Worm (Caenorhabditis elegans) whole organism, L3 larva: ENCODE data around the gene srv-26.
A peak's percentile ranks its signal among the peaks of the same experiment; 100 is the strongest.
"Not testable (repeated sequence)": the region's sequence is repeated elsewhere in the genome, so short reads cannot be mapped to it uniquely, and the experiment has no call there.

Experiments
- R02D3.7 ChIP-seq: fragments of 150-350 bp; optimal IDR thresholded peaks from 2 replicates; lab custom pipeline; 2014; ENCODE audit warnings: missing biosample characterization, missing genetic modification characterization
- ZK546.5 ChIP-seq: sonication (generic microtip); optimal IDR thresholded peaks from 2 replicates; lab custom pipeline; 2017; ENCODE audit warnings: missing biosample characterization, missing genetic modification characterization
- aly-2 ChIP-seq: fragments of 150-350 bp; optimal IDR thresholded peaks from 2 replicates; lab custom pipeline; 2014; ENCODE audit warnings: missing biosample characterization, missing genetic modification characterization
- ceh-28 ChIP-seq: fragments of 150-350 bp; optimal IDR thresholded peaks from 2 replicates; lab custom pipeline; 2014; ENCODE audit warnings: missing biosample characterization, missing genetic modification reagents, missing genetic modification characterization
- ceh-82 ChIP-seq: fragments of 150-350 bp; optimal IDR thresholded peaks from 2 replicates; lab custom pipeline; 2014; ENCODE audit warnings: missing biosample characterization, missing genetic modification characterization
- daf-12 ChIP-seq: fragments of 150-350 bp; optimal IDR thresholded peaks from 2 replicates; lab custom pipeline; 2014; ENCODE audit warnings: missing biosample characterization, missing genetic modification reagents, missing genetic modification characterization
- egl-5 ChIP-seq: fragments of 150-350 bp; optimal IDR thresholded peaks from 2 replicates; lab custom pipeline; 2017; ENCODE audit warnings: missing biosample characterization, missing genetic modification reagents, missing genetic modification characterization, inconsistent platforms
- elt-2 ChIP-seq: sonication (generic microtip); optimal IDR thresholded peaks from 2 replicates; lab custom pipeline; 2016; ENCODE audit warnings: missing genetic modification reagents, mild to moderate bottlenecking, missing genetic modification characterization, missing compliant biosample characterization
- eor-1 ChIP-seq, 2 experiments: fragments of 150-350 bp; optimal IDR thresholded peaks; 2 replicates each; lab custom pipeline; 2014 to 2018; ENCODE audit warnings: missing biosample characterization in 2 of 2, missing genetic modification characterization in 2 of 2
- fkh-10 ChIP-seq: sonication (generic microtip); optimal IDR thresholded peaks from 2 replicates; lab custom pipeline; 2017; ENCODE audit warnings: missing biosample characterization, missing genetic modification reagents, missing genetic modification characterization
- fkh-2 ChIP-seq: fragments of 150-350 bp; optimal IDR thresholded peaks from 2 replicates; lab custom pipeline; 2014; ENCODE audit warnings: missing biosample characterization, missing genetic modification reagents, missing genetic modification characterization
- fos-1 ChIP-seq: fragments of 150-350 bp; optimal IDR thresholded peaks from 2 replicates; lab custom pipeline; 2014; ENCODE audit warnings: missing biosample characterization, missing genetic modification characterization
- hmg-11 ChIP-seq: sonication (generic microtip); optimal IDR thresholded peaks from 2 replicates; lab custom pipeline; 2016; ENCODE audit warnings: missing genetic modification characterization, missing compliant biosample characterization
- jun-1 ChIP-seq: fragments of 150-350 bp; optimal IDR thresholded peaks from 2 replicates; lab custom pipeline; 2014; ENCODE audit warnings: missing biosample characterization, missing genetic modification reagents, missing genetic modification characterization
- lin-15B ChIP-seq: fragments of 150-350 bp; optimal IDR thresholded peaks from 2 replicates; lab custom pipeline; 2014; ENCODE audit warnings: missing biosample characterization, missing genetic modification characterization
- lsy-12 ChIP-seq: sonication (generic microtip); optimal IDR thresholded peaks from 2 replicates; lab custom pipeline; 2016; ENCODE audit warnings: mild to moderate bottlenecking, missing genetic modification characterization, missing compliant biosample characterization
- mdl-1 ChIP-seq: fragments of 150-350 bp; optimal IDR thresholded peaks from 2 replicates; lab custom pipeline; 2014; ENCODE audit warnings: missing biosample characterization, missing genetic modification characterization
- nfya-1 ChIP-seq: sonication (generic microtip); optimal IDR thresholded peaks from 2 replicates; lab custom pipeline; 2017; ENCODE audit warnings: missing genetic modification characterization, mild to moderate bottlenecking, missing compliant biosample characterization, antibody characterized with exemption, moderate library complexity; ENCODE audit not compliant: insufficient read depth
- nhr-11 ChIP-seq: fragments of 150-350 bp; optimal IDR thresholded peaks from 2 replicates; lab custom pipeline; 2014; ENCODE audit warnings: missing biosample characterization, missing genetic modification characterization
- nhr-12 ChIP-seq: fragments of 150-350 bp; optimal IDR thresholded peaks from 2 replicates; lab custom pipeline; 2014; ENCODE audit warnings: missing biosample characterization, missing genetic modification characterization
- nhr-23 ChIP-seq: fragments of 150-350 bp; optimal IDR thresholded peaks from 2 replicates; lab custom pipeline; 2014; ENCODE audit warnings: missing biosample characterization, missing genetic modification reagents, missing genetic modification characterization
- nhr-237 ChIP-seq: fragments of 150-350 bp; optimal IDR thresholded peaks from 2 replicates; lab custom pipeline; 2014; ENCODE audit warnings: missing biosample characterization, missing genetic modification characterization
- nhr-25 ChIP-seq: sonication (generic microtip); optimal IDR thresholded peaks from 2 replicates; lab custom pipeline; 2017; ENCODE audit warnings: missing biosample characterization, missing genetic modification characterization
- nhr-28 ChIP-seq: fragments of 150-350 bp; optimal IDR thresholded peaks from 2 replicates; lab custom pipeline; 2014; ENCODE audit warnings: missing biosample characterization, missing genetic modification characterization
- nhr-43 ChIP-seq: sonication (generic microtip); optimal IDR thresholded peaks from 2 replicates; lab custom pipeline; 2016; ENCODE audit warnings: mild to moderate bottlenecking, missing genetic modification characterization, missing compliant biosample characterization; ENCODE audit not compliant: poor library complexity, severe bottlenecking
- nhr-67 ChIP-seq: fragments of 150-350 bp; optimal IDR thresholded peaks from 2 replicates; lab custom pipeline; 2014; ENCODE audit warnings: missing biosample characterization, missing genetic modification characterization
- pha-4 ChIP-seq: fragments of 150-350 bp; optimal IDR thresholded peaks from 2 replicates; lab custom pipeline; 2014; ENCODE audit warnings: missing biosample characterization, missing genetic modification reagents, missing genetic modification characterization
- pqm-1 ChIP-seq: fragments of 150-350 bp; optimal IDR thresholded peaks from 2 replicates; lab custom pipeline; 2017; ENCODE audit warnings: missing biosample characterization, missing genetic modification characterization, inconsistent platforms
- sea-2 ChIP-seq: fragments of 150-350 bp; sonication (generic microtip); optimal IDR thresholded peaks from 4 replicates; lab custom pipeline; 2014; ENCODE audit warnings: missing biosample characterization, missing genetic modification reagents, missing genetic modification characterization
- skn-1 ChIP-seq: fragments of 150-350 bp; optimal IDR thresholded peaks from 2 replicates; lab custom pipeline; 2014; ENCODE audit warnings: missing biosample characterization, missing genetic modification characterization
- snpc-4 ChIP-seq: fragments of 150-350 bp; optimal IDR thresholded peaks from 2 replicates; lab custom pipeline; 2014; ENCODE audit warnings: missing biosample characterization, missing genetic modification characterization
- tbx-2 ChIP-seq: sonication (generic microtip); optimal IDR thresholded peaks from 2 replicates; lab custom pipeline; 2016; ENCODE audit warnings: mild to moderate bottlenecking, missing genetic modification characterization, missing compliant biosample characterization
- unc-39 ChIP-seq: sonication (generic microtip); optimal IDR thresholded peaks from 4 replicates; lab custom pipeline; 2017; ENCODE audit warnings: missing biosample characterization, missing genetic modification characterization
- zag-1 ChIP-seq: fragments of 150-350 bp; optimal IDR thresholded peaks from 2 replicates; lab custom pipeline; 2014; ENCODE audit warnings: missing biosample characterization, missing genetic modification characterization
- ztf-4 ChIP-seq: fragments of 150-350 bp; optimal IDR thresholded peaks from 2 replicates; lab custom pipeline; 2014; ENCODE audit warnings: missing biosample characterization, missing genetic modification characterization

The srv-26 gene

DNA sequence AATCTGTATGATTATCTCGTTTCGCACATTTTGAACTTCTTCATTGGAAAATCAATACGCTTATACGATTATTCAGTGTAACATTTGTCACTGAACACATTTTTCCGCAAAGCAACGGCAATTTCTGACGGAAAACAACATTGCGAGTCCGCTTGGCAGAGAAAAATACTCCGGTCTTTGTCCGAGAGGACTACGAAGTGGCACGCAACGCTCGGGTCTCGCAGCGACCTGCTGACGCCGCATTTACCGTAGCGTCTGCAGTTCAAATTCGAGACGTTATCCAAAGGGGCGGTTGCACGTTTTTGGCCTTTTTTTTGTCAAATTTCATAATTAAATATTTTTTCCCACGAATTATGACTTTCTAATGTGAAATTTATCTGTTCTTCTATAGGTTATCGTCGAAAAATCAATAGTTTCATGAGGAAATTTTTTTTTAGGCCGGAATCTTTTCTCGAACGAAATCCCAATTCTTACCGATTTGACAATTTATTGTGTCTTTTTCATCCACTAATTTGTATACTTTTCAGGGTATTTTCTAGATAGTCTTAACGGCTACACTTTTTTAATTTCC lies 22.1 kb upstream of the srv-26 start, which contains the start of gene sqd-1 (continued):
- peak; percentile 57 for TF ChIP-seq zag-1
- peak; percentile 83 for TF ChIP-seq ceh-82 (tag; lab: Kevin White, UChicago)
- TF ChIP-seq hmg-11: peak; percentile 92
- TF ChIP-seq nhr-11 (tag; lab: Kevin White, UChicago): peak; percentile 78
- TF ChIP-seq nhr-28 (tag; lab: Kevin White, UChicago): no peak
- peak; percentile 96 for TF ChIP-seq nhr-43 (tag; lab: Kevin White, UChicago)
- peak; percentile 73 for TF ChIP-seq skn-1 (tag; lab: Kevin White, UChicago)
- no peak for TF ChIP-seq nhr-12 (tag; lab: Kevin White, UChicago)
- TF ChIP-seq egl-5: peak; percentile 96
- TF ChIP-seq fkh-2 (tag; lab: Kevin White, UChicago): no peak

DNA sequence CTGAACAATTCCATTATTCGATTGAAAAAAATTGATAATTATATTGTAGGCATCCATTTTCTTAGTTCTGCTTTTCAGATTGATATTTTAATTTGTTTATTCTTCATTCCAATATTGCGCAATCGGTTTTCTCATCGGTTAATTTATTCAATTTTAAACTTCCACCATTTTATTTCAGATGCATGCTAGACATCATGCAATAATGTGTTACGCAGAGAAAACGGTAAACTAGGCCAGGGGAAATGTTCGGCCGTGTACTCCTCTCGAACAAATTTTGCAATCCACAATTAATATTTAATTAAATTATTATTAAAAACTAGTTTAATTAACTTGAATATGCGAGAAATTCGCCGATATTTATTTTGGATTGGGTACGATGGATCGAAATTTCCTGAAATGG lies 20.0 kb upstream of the srv-26 start, which contains the start of gene Y73B6BL.29:
TSS of gene Y73B6BL.29 (plus strand) at position 263 of the 400 bp plus-strand sequence.
- no peak for TF ChIP-seq aly-2
- TF ChIP-seq skn-1 (tag; lab: Kevin White, UChicago): peak; percentile 85
- TF ChIP-seq tbx-2: peak; percentile 81
- TF ChIP-seq hmg-11: peak; percentile 51
- peak; percentile 84 for TF ChIP-seq lsy-12
- peak; percentile 89 for TF ChIP-seq nfya-1 (tag; lab: Kevin White, UChicago)
- peak; percentile 32 for TF ChIP-seq ceh-82 (tag; lab: Kevin White, UChicago)
- TF ChIP-seq egl-5: peak; percentile 21
- no peak for TF ChIP-seq sea-2
- peak; percentile 15 for TF ChIP-seq pqm-1 (tag; lab: Kevin White, UChicago)
- peak; percentile 12 for TF ChIP-seq mdl-1 (tag; lab: Kevin White, UChicago)
- peak; percentile 95 for TF ChIP-seq nhr-43 (tag; lab: Kevin White, UChicago)
- peak; percentile 87 for TF ChIP-seq lin-15B (tag; lab: Kevin White, UChicago)
- peak; percentile 87 for TF ChIP-seq fkh-10 (GFP tag; lab: Kevin White, UChicago)
- TF ChIP-seq ZK546.5 (tag; lab: Kevin White, UChicago): peak; percentile 63
- peak; percentile 67 for TF ChIP-seq ceh-28 (tag; lab: Kevin White, UChicago)
- peak in 1 of 2 experiments; percentile 55 for TF ChIP-seq eor-1 (tag; optimal IDR thresholded peaks at IDR 0.05; lab: Kevin White, UChicago)
- TF ChIP-seq ztf-4 (tag; lab: Kevin White, UChicago): no peak
- TF ChIP-seq pha-4: peak; percentile 93
- TF ChIP-seq R02D3.7 (tag; lab: Kevin White, UChicago): peak; percentile 88
- no peak for TF ChIP-seq unc-39 (tag; lab: Kevin White, UChicago)
- peak; percentile 56 for TF ChIP-seq elt-2 (tag; lab: Kevin White, UChicago)
- TF ChIP-seq nhr-23 (tag; lab: Kevin White, UChicago): peak; percentile 95
- peak; percentile 72 for TF ChIP-seq nhr-25 (tag; lab: Kevin White, UChicago)
- peak; percentile 90 for TF ChIP-seq snpc-4 (tag; lab: Kevin White, UChicago)
- TF ChIP-seq daf-12 (tag; lab: Kevin White, UChicago): no peak
- no peak for TF ChIP-seq nhr-67 (tag; lab: Kevin White, UChicago)
- peak; percentile 66 for TF ChIP-seq jun-1 (tag; lab: Kevin White, UChicago)

DNA sequence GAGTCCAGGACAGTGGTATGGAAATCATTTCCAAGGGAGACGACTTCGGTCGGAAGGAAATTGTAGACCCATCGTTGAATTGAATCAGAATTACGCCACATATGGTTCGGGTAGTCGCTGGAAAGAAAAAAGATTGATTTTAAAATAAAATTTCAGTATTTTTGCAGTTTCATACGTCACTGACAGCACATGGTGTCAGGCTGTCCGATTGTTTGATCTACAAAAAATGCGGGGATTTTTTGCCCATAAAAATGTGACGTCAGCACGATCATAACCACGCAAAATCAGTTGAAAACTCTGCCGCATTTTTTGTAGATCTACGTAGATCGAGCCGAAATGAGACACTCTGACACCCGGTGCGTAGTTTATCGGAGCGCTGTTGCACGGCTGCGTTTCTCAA lies 15.7 kb upstream of the srv-26 start, which contains the start of gene Y73B6BL.12:
TSS of gene Y73B6BL.12 (minus strand) at position 101 of the 400 bp plus-strand sequence.
- TF ChIP-seq ceh-82, nfya-1, fkh-2 (tag; lab: Kevin White, UChicago): not testable (repeated sequence)

DNA sequence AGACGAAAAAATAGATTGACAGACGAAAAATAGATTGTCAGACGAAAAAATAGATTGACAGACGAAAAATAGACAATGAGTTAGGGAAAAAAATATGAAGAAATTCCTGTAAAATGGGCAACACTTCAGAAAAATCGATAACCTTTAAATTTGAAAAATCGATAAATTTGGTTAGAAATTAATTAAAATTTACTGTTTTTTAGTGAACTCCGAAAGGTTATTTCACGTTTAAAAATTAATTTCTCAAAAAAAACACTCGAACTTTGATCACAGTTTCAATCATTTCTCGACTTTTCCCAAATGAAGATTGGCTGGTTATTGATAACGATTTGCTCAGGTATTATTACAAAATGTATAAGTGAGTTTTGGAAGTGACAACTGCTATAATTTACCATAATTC lies 5.8 kb upstream of the srv-26 start, which contains the start of gene csp-2:
TSS of gene csp-2 (plus strand) at position 301 of the 400 bp plus-strand sequence.
- TF ChIP-seq pqm-1 (tag; lab: Kevin White, UChicago): no peak
- TF ChIP-seq fos-1 (tag; lab: Kevin White, UChicago): no peak
- TF ChIP-seq nhr-237 (tag; lab: Kevin White, UChicago): no peak
- TF ChIP-seq tbx-2: no peak
